Worm (Caenorhabditis elegans) whole organism, early embryonic: ENCODE results near the gene F53H8.3.

Experiments
- F13C5.2 ChIP-seq: sonication (generic microtip); optimal IDR thresholded peaks from 2 replicates; lab custom pipeline; 2017; ENCODE audit warnings: mild to moderate bottlenecking, missing genetic modification characterization, inconsistent platforms, missing compliant biosample characterization
- ama-1 ChIP-seq: fragments of 150-350 bp; optimal IDR thresholded peaks from 2 replicates; lab custom pipeline; 2014
- ceh-13 ChIP-seq: fragments of 200-800 bp; sonication (Bioruptor generic); optimal IDR thresholded peaks from 2 replicates; lab custom pipeline; 2018; ENCODE audit warnings: mild to moderate bottlenecking, missing genetic modification characterization, missing compliant biosample characterization
- ceh-36 ChIP-seq: sonication (generic microtip); optimal IDR thresholded peaks from 2 replicates; lab custom pipeline; 2016; ENCODE audit warnings: missing genetic modification characterization, inconsistent platforms, missing compliant biosample characterization
- ets-7 ChIP-seq: sonication (generic microtip); optimal IDR thresholded peaks from 2 replicates; lab custom pipeline; 2016; ENCODE audit warnings: missing genotype, missing genetic modification characterization, missing compliant biosample characterization
- flt-1 ChIP-seq: fragments of 200-800 bp; sonication (Bioruptor generic); IDR thresholded peaks from 2 replicates; pipeline ENCODE4 v1.3.6; 2022; ENCODE audit warnings: missing genetic modification characterization, missing compliant biosample characterization
- hmbx-1 ChIP-seq: sonication (generic microtip); optimal IDR thresholded peaks from 2 replicates; lab custom pipeline; 2016; ENCODE audit warnings: mild to moderate bottlenecking, missing genetic modification characterization, missing compliant biosample characterization
- hnd-1 ChIP-seq: sonication (generic microtip); optimal IDR thresholded peaks from 2 replicates; lab custom pipeline; 2016; ENCODE audit warnings: missing genetic modification characterization, missing compliant biosample characterization
- pes-1 ChIP-seq: fragments of 200-800 bp; sonication (Bioruptor generic); IDR thresholded peaks from 2 replicates; pipeline ENCODE4 v1.3.6; 2022; ENCODE audit warnings: missing genetic modification reagents, missing genetic modification characterization, missing compliant biosample characterization
- scrt-1 ChIP-seq: fragments of 200-800 bp; sonication (Bioruptor generic); IDR thresholded peaks from 2 replicates; pipeline ENCODE4 v1.3.6; 2022; ENCODE audit warnings: missing genetic modification characterization, missing compliant biosample characterization
- sea-1 ChIP-seq: fragments of 200-800 bp; sonication (Bioruptor generic); conservative IDR thresholded peaks from 2 replicates; pipeline ENCODE4 v1.3.6; 2022; ENCODE audit warnings: missing genetic modification characterization, missing compliant biosample characterization
- tbx-11 ChIP-seq: fragments of 200-800 bp; sonication (Bioruptor generic); IDR thresholded peaks from 2 replicates; pipeline ENCODE4 v1.3.6; 2022; ENCODE audit warnings: missing genetic modification characterization, missing compliant biosample characterization
- tbx-37 ChIP-seq: fragments of 200-800 bp; sonication (Bioruptor generic); conservative IDR thresholded peaks from 2 replicates; pipeline ENCODE4 v1.3.6; 2022; ENCODE audit warnings: missing genetic modification reagents, missing genetic modification characterization, missing compliant biosample characterization

- TF ChIP-seq ets-7 (tag; lab: Kevin White, UChicago): no peak
- TF ChIP-seq ama-1: no peak
- no peak for TF ChIP-seq tbx-37 (GFP tag; lab: Robert Waterston, UW)
- TF ChIP-seq sea-1: no peak
- no peak for TF ChIP-seq flt-1 (GFP tag; lab: Robert Waterston, UW)
- TF ChIP-seq ceh-36 (tag; lab: Kevin White, UChicago): no peak
- no peak for TF ChIP-seq tbx-11 (GFP tag; lab: Robert Waterston, UW)
- TF ChIP-seq hmbx-1: no peak
- TF ChIP-seq scrt-1 (GFP tag; lab: Robert Waterston, UW): no peak
- no peak for TF ChIP-seq hnd-1 (tag; lab: Kevin White, UChicago)
- no peak for TF ChIP-seq ceh-13 (GFP tag; lab: Kevin White, UChicago)
- no peak for TF ChIP-seq F13C5.2 (tag; lab: Kevin White, UChicago)
- no peak for TF ChIP-seq pes-1 (GFP tag; lab: Robert Waterston, UW)
These were observed 7.3 kb downstream of the F53H8.3 start for ce11 chrX:945669-946068.
